Worm (Caenorhabditis elegans) whole organism, young adult: Measurements from ENCODE around the gene F26F4.12.
A peak's percentile ranks its signal among the peaks of the same experiment; 100 is the strongest.

Source experiments
- C06A6.2 ChIP-seq: fragments of 200-800 bp; sonication (Bioruptor generic); conservative IDR thresholded peaks from 2 replicates; pipeline ENCODE4 v1.3.6; 2022; ENCODE audit warnings: missing genetic modification characterization, missing compliant biosample characterization
- cebp-2 ChIP-seq: fragments of 200-800 bp; sonication (Bioruptor generic); IDR thresholded peaks from 2 replicates; pipeline ENCODE4 v1.3.6; 2022; ENCODE audit warnings: missing genetic modification characterization, missing compliant biosample characterization
- ets-4 ChIP-seq: fragments of 200-800 bp; sonication (Bioruptor generic); optimal IDR thresholded peaks from 2 replicates; lab custom pipeline; 2018; ENCODE audit warnings: mild to moderate bottlenecking, missing genetic modification characterization, missing compliant biosample characterization
- him-1 ChIP-seq: sonication (generic microtip); optimal IDR thresholded peaks from 2 replicates; lab custom pipeline; 2016; ENCODE audit warnings: missing genotype, missing genetic modification reagents, missing genetic modification characterization, missing compliant biosample characterization
- hmg-1.2 ChIP-seq: fragments of 200-800 bp; sonication (Bioruptor generic); IDR thresholded peaks from 2 replicates; pipeline ENCODE4 v1.3.6; 2022; ENCODE audit warnings: missing genetic modification reagents, missing genetic modification characterization, missing compliant biosample characterization
- madf-6 ChIP-seq: fragments of 200-800 bp; sonication (Bioruptor generic); IDR thresholded peaks from 2 replicates; pipeline ENCODE4 v1.3.6; 2022; ENCODE audit warnings: missing genetic modification reagents, missing genetic modification characterization, missing compliant biosample characterization
- mcd-1 ChIP-seq: fragments of 200-800 bp; sonication (Bioruptor generic); IDR thresholded peaks from 2 replicates; pipeline ENCODE4 v1.3.6; 2022; ENCODE audit warnings: missing genetic modification reagents, missing genetic modification characterization, missing compliant biosample characterization
- mel-28 ChIP-seq: sonication (generic microtip); optimal IDR thresholded peaks from 2 replicates; lab custom pipeline; 2016; ENCODE audit warnings: borderline replicate concordance, mild to moderate bottlenecking, missing genetic modification characterization, missing compliant biosample characterization
- mes-4 ChIP-seq: sonication (generic microtip); optimal IDR thresholded peaks from 2 replicates; lab custom pipeline; 2016; ENCODE audit warnings: missing genotype, missing genetic modification characterization, missing compliant biosample characterization
- nhr-120 ChIP-seq: fragments of 200-800 bp; sonication (Bioruptor generic); IDR thresholded peaks from 2 replicates; pipeline ENCODE4 v1.3.6; 2022; ENCODE audit warnings: missing genetic modification characterization, missing compliant biosample characterization
- pbrm-1 ChIP-seq: fragments of 200-800 bp; sonication (Bioruptor generic); IDR thresholded peaks from 2 replicates; pipeline ENCODE4 v1.3.6; 2022; ENCODE audit warnings: missing genetic modification reagents, missing genetic modification characterization, missing compliant biosample characterization
- repo-1 ChIP-seq: sonication (generic microtip); optimal IDR thresholded peaks from 2 replicates; lab custom pipeline; 2017; ENCODE audit warnings: mild to moderate bottlenecking, missing genetic modification characterization, missing compliant biosample characterization
- snpc-4 ChIP-seq, 5 experiments: fragments of 150-350 bp in 1 of 5; sonication (generic microtip) in 4 of 5; optimal IDR thresholded peaks; 2 replicates each; lab custom pipeline; 2014 to 2018; ENCODE audit warnings: missing genetic modification characterization in 5 of 5, missing biosample characterization in 3 of 5, antibody characterized with exemption in 2 of 5, mild to moderate bottlenecking in 2 of 5, missing compliant biosample characterization in 2 of 5, missing genotype in 2 of 5, moderate library complexity in 2 of 5, missing genetic modification reagents in 1 of 5

DNA sequence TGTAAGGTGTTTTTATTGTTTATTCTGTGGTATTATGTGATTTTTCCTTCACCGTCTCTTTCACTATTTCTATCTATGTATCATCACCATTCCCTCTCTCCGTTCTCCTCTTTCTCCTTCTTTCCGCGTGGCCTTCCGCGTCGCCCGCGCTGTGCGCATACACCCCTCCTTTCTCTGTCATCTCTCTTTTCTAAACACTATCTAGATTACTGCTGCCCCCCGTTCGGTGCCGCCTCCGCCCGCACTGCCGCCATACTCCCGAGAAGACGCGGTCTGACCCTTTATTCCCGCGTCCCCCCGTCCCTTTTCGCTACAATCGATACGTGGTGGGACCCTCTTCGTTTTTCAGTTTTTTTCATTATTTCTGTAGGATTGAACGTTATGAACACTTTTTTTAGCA, 38.8 kb upstream of the F26F4.12 start:
- TF ChIP-seq C06A6.2 (no peak), repo-1 (tag; lab: Kevin White, UChicago) (no peak), pbrm-1 (GFP tag; lab: Robert Waterston, UW) (no peak), snpc-4 (GFP tag; optimal IDR thresholded peaks at IDR 0.05; lab: Kevin White, UChicago) (no peak), snpc-4 (tag; optimal IDR thresholded peaks at IDR 0.05; lab: Kevin White, UChicago) (no peak), nhr-120 (GFP tag; lab: Robert Waterston, UW) (no peak), cebp-2 (GFP tag; lab: Robert Waterston, UW) (no peak), madf-6 (GFP tag; lab: Robert Waterston, UW) (peak; percentile 50; the same call in 1 of the 2 replicates), mes-4 (tag; lab: Kevin White, UChicago) (no peak), mel-28 (no peak), him-1 (tag; lab: Kevin White, UChicago) (no peak), mcd-1 (GFP tag; lab: Robert Waterston, UW) (no peak), hmg-1.2 (GFP tag; lab: Robert Waterston, UW) (peak; percentile 52; the same call in 1 of the 2 replicates), ets-4 (GFP tag; lab: Kevin White, UChicago) (no peak)
